Worm (Caenorhabditis elegans): ENCODE results near the gene rsu-1.

The rsu-1 gene

ce11 chrIII:3505051-3505548 is 33.3 kb downstream of the rsu-1 start, which contains the start of gene lias-1 (continued):
- TF ChIP-seq elt-3 (tag; optimal IDR thresholded peaks at IDR 0.05) (no peak), nhr-76 (tag; optimal IDR thresholded peaks at IDR 0.05) (no peak), ceh-83 (GFP tag; optimal IDR thresholded peaks at IDR 0.05) (no peak)

- TF ChIP-seq ceh-39 (tag; optimal IDR thresholded peaks at IDR 0.05) (no peak), ces-1 (GFP tag; optimal IDR thresholded peaks at IDR 0.05) (peak; percentile 51), elt-3 (tag; optimal IDR thresholded peaks at IDR 0.05) (no peak), bed-3 (GFP tag; optimal IDR thresholded peaks at IDR 0.05) (no peak), tbx-8 (GFP tag; optimal IDR thresholded peaks at IDR 0.05) (no peak), lsy-2 (tag; optimal IDR thresholded peaks at IDR 0.05) (peak; percentile 94), snpc-4 (tag; optimal IDR thresholded peaks at IDR 0.05) (no peak), lin-13 (tag; optimal IDR thresholded peaks at IDR 0.05) (no peak), mep-1 (tag; optimal IDR thresholded peaks at IDR 0.05) (peak; percentile 65), sptf-1 (tag; optimal IDR thresholded peaks at IDR 0.05) (no peak), hlh-1 (tag; optimal IDR thresholded peaks at IDR 0.05) (no peak), blmp-1 (tag; optimal IDR thresholded peaks at IDR 0.05) (no peak), cnd-1 (tag; optimal IDR thresholded peaks at IDR 0.05) (no peak), unc-39 (tag; optimal IDR thresholded peaks at IDR 0.05) (no peak), lin-32 (GFP tag; optimal IDR thresholded peaks at IDR 0.05) (no peak), ham-2 (GFP tag; optimal IDR thresholded peaks at IDR 0.05) (no peak), sem-2 (GFP tag; optimal IDR thresholded peaks at IDR 0.05) (no peak), mls-2 (tag; optimal IDR thresholded peaks at IDR 0.05) (no peak), nhr-237 (tag; optimal IDR thresholded peaks at IDR 0.05) (peak; percentile 21), ceh-83 (GFP tag; optimal IDR thresholded peaks at IDR 0.05) (no peak), unc-120 (tag; optimal IDR thresholded peaks at IDR 0.05; ENCODE audit: poor library complexity, severe bottlenecking) (no peak)
Observed at ce11 chrIII:3509908-3510307, 38.1 kb downstream of the rsu-1 start, which contains the start of the genes M01F1.4 and mrpl-35. Gene M01F1.4, minus strand, starts transcription at chrIII:3510033. Gene mrpl-35, plus strand, starts transcription at chrIII:3510237.

ce11 chrIII:3511808-3512207 is 40.0 kb downstream of the rsu-1 start:
- TF ChIP-seq pha-4 (tag; optimal IDR thresholded peaks at IDR 0.05), result no peak
- TF ChIP-seq ztf-11 (tag; optimal IDR thresholded peaks at IDR 0.05), result no peak
- no peak for TF ChIP-seq lin-32 (GFP tag; optimal IDR thresholded peaks at IDR 0.05)
- no peak for TF ChIP-seq hlh-1 (tag; optimal IDR thresholded peaks at IDR 0.05)
- TF ChIP-seq mep-1 (tag; optimal IDR thresholded peaks at IDR 0.05), result no peak
- no peak for TF ChIP-seq nhr-28 (tag; optimal IDR thresholded peaks at IDR 0.05)
- TF ChIP-seq nhr-2 (tag; optimal IDR thresholded peaks at IDR 0.05), result no peak

ce11 chrIII:3519505-3519904 is 47.7 kb downstream of the rsu-1 start, which contains the start of gene hmit-1.3:
Gene hmit-1.3, minus strand, starts transcription at chrIII:3519607.
- no peak for TF ChIP-seq nhr-237 (tag; optimal IDR thresholded peaks at IDR 0.05)
- no peak for TF ChIP-seq snpc-4 (tag; optimal IDR thresholded peaks at IDR 0.05)
- TF ChIP-seq mls-2 (tag; optimal IDR thresholded peaks at IDR 0.05), result no peak
- TF ChIP-seq ceh-39 (tag; optimal IDR thresholded peaks at IDR 0.05), result no peak

- TF ChIP-seq bed-3 (GFP tag; optimal IDR thresholded peaks at IDR 0.05) (no peak), ceh-39 (tag; optimal IDR thresholded peaks at IDR 0.05) (no peak), mls-2 (tag; optimal IDR thresholded peaks at IDR 0.05) (no peak), zip-8 (tag; optimal IDR thresholded peaks at IDR 0.05) (no peak), lin-32 (GFP tag; optimal IDR thresholded peaks at IDR 0.05) (no peak)
Observed at ce11 chrIII:3520417-3520816, 48.6 kb downstream of the rsu-1 start.
